Worm (Caenorhabditis elegans) whole organism, L4 larva: ENCODE measurements around the gene ZK697.1.

Experiments
- fos-1 ChIP-seq: fragments of 150-350 bp; optimal IDR thresholded peaks from 2 replicates; lab custom pipeline; 2014; ENCODE audit warnings: missing biosample characterization, missing genetic modification characterization
- nhr-77 ChIP-seq: fragments of 150-350 bp; optimal IDR thresholded peaks from 2 replicates; lab custom pipeline; 2014; ENCODE audit warnings: missing biosample characterization, missing genetic modification characterization
- pha-4 ChIP-seq, 2 experiments: fragments of 150-350 bp in 1 of 2; fragments of 200-800 bp in 1 of 2; sonication (Bioruptor generic) in 1 of 2; IDR thresholded peaks in 1 of 2; optimal IDR thresholded peaks in 1 of 2; 2 replicates each; pipeline versions ENCODE4 v1.3.6 to Lab custom; 2014 to 2022; ENCODE audit warnings: missing genetic modification characterization in 2 of 2, missing genetic modification reagents in 2 of 2, missing biosample characterization in 1 of 2, missing compliant biosample characterization in 1 of 2
- unc-130 ChIP-seq: sonication (generic microtip); optimal IDR thresholded peaks from 2 replicates; lab custom pipeline; 2016; ENCODE audit warnings: missing genetic modification reagents, missing genetic modification characterization, missing compliant biosample characterization
- unc-39 ChIP-seq: sonication (generic microtip); optimal IDR thresholded peaks from 2 replicates; lab custom pipeline; 2017; ENCODE audit warnings: missing biosample characterization, missing genetic modification characterization
- unc-62 ChIP-seq, 3 experiments: fragments of 150-350 bp in 1 of 3; sonication (generic microtip); optimal IDR thresholded peaks in 2 of 3; peaks in 1 of 3; 1 replicate in 1 of 3; 2 replicates in 2 of 3; lab custom pipeline; 2014 to 2017; ENCODE audit warnings: missing biosample characterization in 3 of 3, missing genetic modification characterization in 3 of 3, missing genetic modification reagents in 3 of 3, missing genotype in 1 of 3
- zag-1 ChIP-seq: fragments of 150-350 bp; optimal IDR thresholded peaks from 2 replicates; lab custom pipeline; 2014; ENCODE audit warnings: missing biosample characterization, missing genetic modification characterization
- zfp-2 ChIP-seq: sonication (generic microtip); optimal IDR thresholded peaks from 2 replicates; lab custom pipeline; 2016; ENCODE audit warnings: mild to moderate bottlenecking, missing genetic modification characterization, missing compliant biosample characterization

DNA sequence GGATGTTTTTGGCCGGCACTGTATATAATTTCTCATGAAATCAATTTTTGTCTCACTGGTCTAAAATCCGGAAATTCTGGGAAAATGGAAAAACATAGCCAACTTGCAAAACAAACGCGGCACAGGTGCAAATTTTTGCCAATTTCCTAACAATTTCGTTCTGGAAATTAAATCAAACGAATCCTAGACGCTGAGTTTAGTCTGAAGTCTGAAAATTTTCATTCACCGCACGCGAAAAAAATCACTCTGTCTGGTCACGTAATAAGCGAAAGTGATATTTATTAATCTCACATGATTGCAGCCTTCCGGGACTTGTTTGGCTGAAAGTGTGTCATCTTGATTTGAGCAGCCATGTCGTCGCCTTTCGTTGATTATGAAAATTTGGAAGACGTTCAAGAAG is 35.7 kb upstream of the ZK697.1 start, which contains the start of gene srw-103:
- no peak for TF ChIP-seq pha-4 (GFP tag; IDR thresholded peaks at IDR 0.05; lab: Robert Waterston, UW)
- TF ChIP-seq pha-4 (tag; optimal IDR thresholded peaks at IDR 0.05; lab: Kevin White, UChicago) = no peak
- TF ChIP-seq fos-1 = no peak
- no peak for TF ChIP-seq unc-130 (GFP tag; lab: Kevin White, UChicago)
- no peak for TF ChIP-seq zag-1
- no peak for TF ChIP-seq unc-62 (GFP tag; optimal IDR thresholded peaks at IDR 0.05 in 1 of 2; lab: Kevin White, UChicago)
- no peak for TF ChIP-seq unc-62 (tag; optimal IDR thresholded peaks at IDR 0.05; lab: Kevin White, UChicago)
- TF ChIP-seq unc-39 (tag; lab: Kevin White, UChicago) = no peak
- TF ChIP-seq zfp-2 (tag; lab: Kevin White, UChicago) = no peak
- TF ChIP-seq nhr-77 (tag; lab: Kevin White, UChicago) = no peak
